Worm (Caenorhabditis elegans): ENCODE results near the gene K05F1.10.

Gene K05F1.10

ce11 chrII:5836153-5836719 is 31.0 kb upstream of the K05F1.10 start, which contains the start of gene fzo-1 (continued):
- TF ChIP-seq elt-4 (tag; optimal IDR thresholded peaks at IDR 0.05): no peak
- TF ChIP-seq pax-1 (tag; optimal IDR thresholded peaks at IDR 0.05): peak; percentile 49
- TF ChIP-seq syd-9 (tag; optimal IDR thresholded peaks at IDR 0.05): peak; percentile 16
- no peak for TF ChIP-seq T23F11.4 (GFP tag; optimal IDR thresholded peaks at IDR 0.05)
- peak; percentile 39 for TF ChIP-seq ceh-19 (GFP tag; optimal IDR thresholded peaks at IDR 0.05)
- TF ChIP-seq fax-1 (tag; optimal IDR thresholded peaks at IDR 0.05): peak; percentile 90
- TF ChIP-seq ets-4 (tag; optimal IDR thresholded peaks at IDR 0.05): peak; percentile 92
- peak; percentile 40 for TF ChIP-seq mec-3 (tag; optimal IDR thresholded peaks at IDR 0.05; ENCODE audit: borderline replicate concordance)
- no peak for TF ChIP-seq C38D4.7 (GFP tag; optimal IDR thresholded peaks at IDR 0.05)
- peak; percentile 74 for TF ChIP-seq pqm-1 (tag; optimal IDR thresholded peaks at IDR 0.05)
- no peak for TF ChIP-seq lin-11 (tag; optimal IDR thresholded peaks at IDR 0.05)
- no peak for TF ChIP-seq madf-2 (tag; optimal IDR thresholded peaks at IDR 0.05)
- TF ChIP-seq unc-3 (GFP tag; conservative IDR thresholded peaks at IDR 0.05): no peak
- TF ChIP-seq unc-3 (tag; optimal IDR thresholded peaks at IDR 0.05): peak; percentile 74
- TF ChIP-seq che-1 (tag; optimal IDR thresholded peaks at IDR 0.05): no peak
- no peak for TF ChIP-seq nfya-1 (tag; optimal IDR thresholded peaks at IDR 0.05)
- TF ChIP-seq fkh-10 (GFP tag; optimal IDR thresholded peaks at IDR 0.05): no peak
- peak; percentile 28 for TF ChIP-seq ceh-18 (tag; optimal IDR thresholded peaks at IDR 0.05)
- TF ChIP-seq lim-6 (tag; optimal IDR thresholded peaks at IDR 0.05): peak; percentile 86
- TF ChIP-seq hlh-15 (tag; optimal IDR thresholded peaks at IDR 0.05): peak; percentile 60
- no peak for TF ChIP-seq dve-1 (tag; optimal IDR thresholded peaks at IDR 0.05)
- TF ChIP-seq ceh-34 (tag; optimal IDR thresholded peaks at IDR 0.05): peak; percentile 75
- peak; percentile 54 for TF ChIP-seq pha-2 (tag; optimal IDR thresholded peaks at IDR 0.05)
- TF ChIP-seq gmeb-2 (tag; optimal IDR thresholded peaks at IDR 0.05): peak; percentile 42
- no peak for TF ChIP-seq sox-2 (GFP tag; IDR thresholded peaks at IDR 0.05)

DNA sequence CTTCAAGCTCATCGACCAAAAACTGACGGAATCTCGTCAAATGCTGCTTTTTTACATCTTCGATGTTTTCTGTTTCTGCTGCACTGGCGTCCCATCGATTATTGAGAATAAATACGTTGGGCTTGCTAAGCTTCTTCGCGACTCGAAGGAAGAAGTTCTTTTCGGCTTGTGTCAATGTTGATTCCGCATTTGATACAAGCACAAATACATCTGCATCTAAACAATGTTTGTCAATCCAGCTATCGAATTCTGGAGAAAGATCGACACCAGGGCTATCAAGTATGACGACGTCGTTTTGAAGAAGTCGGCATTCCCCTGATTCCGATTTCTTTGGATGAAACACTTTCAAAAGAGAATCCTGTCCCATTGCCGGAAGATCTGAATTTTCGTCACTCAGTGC is 29.9 kb upstream of the K05F1.10 start:
- no peak for TF ChIP-seq T23F11.4 (GFP tag; optimal IDR thresholded peaks at IDR 0.05)
- no peak for TF ChIP-seq nhr-232 (tag; optimal IDR thresholded peaks at IDR 0.05)
- no peak for TF ChIP-seq ama-1 (optimal IDR thresholded peaks at IDR 0.05)
- no peak for TF ChIP-seq ztf-16 (tag; optimal IDR thresholded peaks at IDR 0.05)
- TF ChIP-seq F13H6.1 (tag; optimal IDR thresholded peaks at IDR 0.05): no peak
- no peak for TF ChIP-seq tbx-7 (tag; optimal IDR thresholded peaks at IDR 0.05)
- TF ChIP-seq elt-2 (tag; optimal IDR thresholded peaks at IDR 0.05): no peak
- TF ChIP-seq pros-1 (tag; optimal IDR thresholded peaks at IDR 0.05): no peak
- no peak for TF ChIP-seq unc-86 (tag; optimal IDR thresholded peaks at IDR 0.05)
- no peak for TF ChIP-seq ttx-3 (tag; optimal IDR thresholded peaks at IDR 0.05)
- no peak for TF ChIP-seq hlh-13 (GFP tag; optimal IDR thresholded peaks at IDR 0.05)
- TF ChIP-seq rnt-1 (tag; optimal IDR thresholded peaks at IDR 0.05): no peak
- TF ChIP-seq ceh-9 (tag; optimal IDR thresholded peaks at IDR 0.05): no peak
- TF ChIP-seq mec-3 (tag; optimal IDR thresholded peaks at IDR 0.05; ENCODE audit: borderline replicate concordance): no peak
- no peak for TF ChIP-seq unc-42 (tag; optimal IDR thresholded peaks at IDR 0.05)
- no peak for TF ChIP-seq nfya-1 (tag; optimal IDR thresholded peaks at IDR 0.05)

ce11 chrII:5833136-5833535 is 27.9 kb upstream of the K05F1.10 start, which contains the start of gene gtap-1:
Gene gtap-1 (minus strand): TSS chrII:5833236.
- TF ChIP-seq C08G9.2 (tag; optimal IDR thresholded peaks at IDR 0.05) (no peak), sox-4 (tag; optimal IDR thresholded peaks at IDR 0.05) (no peak), lim-6 (tag; optimal IDR thresholded peaks at IDR 0.05) (no peak), ets-4 (tag; optimal IDR thresholded peaks at IDR 0.05) (no peak)
